Fruit fly (Drosophila melanogaster) Kc167 (cell line): ENCODE data around the gene ssx.

ENCODE experiments used
- h ChIP-seq: fragments of >200 bp; optimal IDR thresholded peaks from 3 replicates; lab custom pipeline; 2018; ENCODE audit warnings: missing external identifiers
- psq ChIP-seq: fragments of >200 bp; optimal IDR thresholded peaks from 2 replicates; lab custom pipeline; 2017; ENCODE audit warnings: missing external identifiers
- ttk ChIP-seq: sonication (Bioruptor generic); optimal IDR thresholded peaks from 2 replicates; lab custom pipeline; 2017; ENCODE audit warnings: missing external identifiers

DNA sequence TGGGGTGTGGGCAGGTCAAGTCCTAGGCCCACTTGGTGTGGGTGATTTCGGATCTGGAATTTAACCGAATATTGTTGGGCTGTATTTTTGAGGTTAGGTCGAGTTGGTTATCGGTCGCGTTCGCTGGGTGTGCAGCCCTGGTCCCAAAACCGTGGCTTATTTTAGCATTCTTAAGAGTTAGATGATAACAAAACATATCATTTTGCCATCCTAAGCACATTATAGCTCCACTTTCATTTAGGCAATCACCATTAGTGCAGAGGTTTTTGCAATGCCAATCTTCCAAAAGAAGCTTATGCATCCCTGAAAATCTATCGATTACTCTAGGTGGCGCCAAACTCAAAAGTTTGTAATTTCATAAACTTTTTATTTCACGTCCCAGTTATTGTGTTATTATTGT is 21.1 kb upstream of the ssx start, which contains the start of gene MTPAP:
- TF ChIP-seq ttk (lab: Kevin White, UChicago) (no peak), psq (lab: Kevin White, UChicago) (no peak), h (no peak)
